Worm (Caenorhabditis elegans) whole organism, midembryonic: ENCODE measurements around the gene ntr-2.

Experiments used
- T22C8.4 ChIP-seq: fragments of 200-800 bp; sonication (Bioruptor generic); IDR thresholded peaks from 2 replicates; pipeline ENCODE4 v1.3.6; 2022; ENCODE audit warnings: missing genetic modification characterization, missing compliant biosample characterization
- cog-1 ChIP-seq: sonication (generic microtip); optimal IDR thresholded peaks from 2 replicates; lab custom pipeline; 2016; ENCODE audit warnings: missing genetic modification characterization, missing compliant biosample characterization
- flt-1 ChIP-seq: fragments of 200-800 bp; sonication (Bioruptor generic); IDR thresholded peaks from 2 replicates; pipeline ENCODE4 v1.3.6; 2022; ENCODE audit warnings: missing genetic modification characterization, missing compliant biosample characterization
- klf-2 ChIP-seq: fragments of 200-800 bp; sonication (Bioruptor generic); conservative IDR thresholded peaks from 2 replicates; pipeline ENCODE4 v1.3.6; 2022; ENCODE audit warnings: missing genetic modification reagents, missing genetic modification characterization, missing compliant biosample characterization
- med-1 ChIP-seq: sonication (generic microtip); optimal IDR thresholded peaks from 2 replicates; lab custom pipeline; 2017; ENCODE audit warnings: missing genetic modification characterization, mild to moderate bottlenecking, missing compliant biosample characterization, antibody characterized with exemption, missing genetic modification reagents; ENCODE audit not compliant: insufficient read depth
- ref-1 ChIP-seq: fragments of 200-800 bp; sonication (Bioruptor generic); conservative IDR thresholded peaks from 2 replicates; pipeline ENCODE4 v1.3.6; 2022; ENCODE audit warnings: missing genetic modification reagents, missing genetic modification characterization, missing compliant biosample characterization
- tab-1 ChIP-seq: fragments of 200-800 bp; sonication (Bioruptor generic); IDR thresholded peaks from 2 replicates; pipeline ENCODE4 v1.3.6; 2022; ENCODE audit warnings: missing genetic modification characterization, missing compliant biosample characterization
- ztf-23 ChIP-seq: fragments of 200-800 bp; sonication (Bioruptor generic); IDR thresholded peaks from 2 replicates; pipeline ENCODE4 v1.3.6; 2022; ENCODE audit warnings: missing genetic modification reagents, missing genetic modification characterization, missing compliant biosample characterization
- ztf-29 ChIP-seq: fragments of 200-800 bp; sonication (Bioruptor generic); IDR thresholded peaks from 2 replicates; pipeline ENCODE4 v1.3.6; 2022; ENCODE audit warnings: missing genetic modification reagents, missing genetic modification characterization, missing compliant biosample characterization

The ntr-2 gene

ce11 chrX:14946217-14946463 lies 17.4 kb upstream of the ntr-2 start, which contains the start of gene mrp-5:
Gene mrp-5 (minus strand): TSS chrX:14946317.
- TF ChIP-seq ztf-23 (GFP tag; lab: Robert Waterston, UW) (no peak), med-1 (GFP tag; lab: Kevin White, UChicago) (no peak), flt-1 (no peak), T22C8.4 (GFP tag; lab: Robert Waterston, UW) (no peak), ztf-29 (GFP tag; lab: Robert Waterston, UW) (no peak), klf-2 (GFP tag; lab: Robert Waterston, UW) (no peak)

- TF ChIP-seq ztf-23 (GFP tag; lab: Robert Waterston, UW) (no peak), ref-1 (GFP tag; lab: Robert Waterston, UW) (no peak), flt-1 (no peak), klf-2 (GFP tag; lab: Robert Waterston, UW) (no peak), T22C8.4 (GFP tag; lab: Robert Waterston, UW) (no peak), med-1 (GFP tag; lab: Kevin White, UChicago) (no peak), cog-1 (tag; lab: Kevin White, UChicago) (no peak), ztf-29 (GFP tag; lab: Robert Waterston, UW) (no peak), tab-1 (GFP tag; lab: Robert Waterston, UW) (no peak)
These were observed 9.4 kb upstream of the ntr-2 start for ce11 chrX:14938188-14938587.

- TF ChIP-seq flt-1 (no peak), ref-1 (GFP tag; lab: Robert Waterston, UW) (no peak), klf-2 (GFP tag; lab: Robert Waterston, UW) (no peak), tab-1 (GFP tag; lab: Robert Waterston, UW) (no peak), med-1 (GFP tag; lab: Kevin White, UChicago) (no peak), ztf-23 (GFP tag; lab: Robert Waterston, UW) (no peak), T22C8.4 (GFP tag; lab: Robert Waterston, UW) (no peak), ztf-29 (GFP tag; lab: Robert Waterston, UW) (no peak), cog-1 (tag; lab: Kevin White, UChicago) (no peak)
These were observed 2.7 kb upstream of the ntr-2 start for ce11 chrX:14931443-14931842.

- TF ChIP-seq flt-1, result no peak
- no peak for TF ChIP-seq med-1 (GFP tag; lab: Kevin White, UChicago)
- no peak for TF ChIP-seq ztf-29 (GFP tag; lab: Robert Waterston, UW)
- TF ChIP-seq klf-2 (GFP tag; lab: Robert Waterston, UW), result no peak
- no peak for TF ChIP-seq ztf-23 (GFP tag; lab: Robert Waterston, UW)
- no peak for TF ChIP-seq T22C8.4 (GFP tag; lab: Robert Waterston, UW)
- no peak for TF ChIP-seq tab-1 (GFP tag; lab: Robert Waterston, UW)
- no peak for TF ChIP-seq cog-1 (tag; lab: Kevin White, UChicago)
- no peak for TF ChIP-seq ref-1 (GFP tag; lab: Robert Waterston, UW)
These were observed 758 bp upstream of the ntr-2 start for ce11 chrX:14929512-14929911.

- no peak for TF ChIP-seq ztf-23 (GFP tag; lab: Robert Waterston, UW)
- no peak for TF ChIP-seq T22C8.4 (GFP tag; lab: Robert Waterston, UW)
- no peak for TF ChIP-seq flt-1
- no peak for TF ChIP-seq ref-1 (GFP tag; lab: Robert Waterston, UW)
- TF ChIP-seq med-1 (GFP tag; lab: Kevin White, UChicago), result no peak
- no peak for TF ChIP-seq tab-1 (GFP tag; lab: Robert Waterston, UW)
- no peak for TF ChIP-seq klf-2 (GFP tag; lab: Robert Waterston, UW)
- TF ChIP-seq cog-1 (tag; lab: Kevin White, UChicago), result no peak
- no peak for TF ChIP-seq ztf-29 (GFP tag; lab: Robert Waterston, UW)
These were observed 6.0 kb downstream of the ntr-2 start for ce11 chrX:14922758-14923157.

ce11 chrX:14920880-14921279 lies 7.9 kb downstream of the ntr-2 start:
- TF ChIP-seq tab-1 (GFP tag; lab: Robert Waterston, UW) (no peak), ztf-29 (GFP tag; lab: Robert Waterston, UW) (no peak), ztf-23 (GFP tag; lab: Robert Waterston, UW) (no peak), med-1 (GFP tag; lab: Kevin White, UChicago) (no peak), cog-1 (tag; lab: Kevin White, UChicago) (no peak), klf-2 (GFP tag; lab: Robert Waterston, UW) (no peak), ref-1 (GFP tag; lab: Robert Waterston, UW) (no peak), flt-1 (no peak), T22C8.4 (GFP tag; lab: Robert Waterston, UW) (no peak)

ce11 chrX:14918538-14918937 lies 10.2 kb downstream of the ntr-2 start, which contains the start of gene npr-40:
Gene npr-40 (plus strand): TSS chrX:14918838.
- TF ChIP-seq ztf-23 (GFP tag; lab: Robert Waterston, UW) (no peak), ztf-29 (GFP tag; lab: Robert Waterston, UW) (no peak), klf-2 (GFP tag; lab: Robert Waterston, UW) (no peak), tab-1 (GFP tag; lab: Robert Waterston, UW) (no peak), ref-1 (GFP tag; lab: Robert Waterston, UW) (no peak), T22C8.4 (GFP tag; lab: Robert Waterston, UW) (no peak), flt-1 (no peak)

ce11 chrX:14916767-14917166 lies 12.0 kb downstream of the ntr-2 start:
- TF ChIP-seq med-1 (GFP tag; lab: Kevin White, UChicago) (no peak), tab-1 (GFP tag; lab: Robert Waterston, UW) (no peak), ztf-29 (GFP tag; lab: Robert Waterston, UW) (no peak), klf-2 (GFP tag; lab: Robert Waterston, UW) (no peak), ztf-23 (GFP tag; lab: Robert Waterston, UW) (no peak), ref-1 (GFP tag; lab: Robert Waterston, UW) (no peak), cog-1 (tag; lab: Kevin White, UChicago) (no peak), flt-1 (no peak), T22C8.4 (GFP tag; lab: Robert Waterston, UW) (no peak)

- TF ChIP-seq T22C8.4 (GFP tag; lab: Robert Waterston, UW) (no peak), ref-1 (GFP tag; lab: Robert Waterston, UW) (no peak), tab-1 (GFP tag; lab: Robert Waterston, UW) (no peak)
These were observed 18.1 kb downstream of the ntr-2 start for ce11 chrX:14910689-14911088.
